Worm (Caenorhabditis elegans) whole organism, L3 larva: ENCODE measurements around the gene ceh-22.

Source experiments
- ZK546.5 ChIP-seq: sonication (generic microtip); optimal IDR thresholded peaks from 2 replicates; lab custom pipeline; 2017; ENCODE audit warnings: missing biosample characterization, missing genetic modification characterization
- ama-1 ChIP-seq: fragments of 150-350 bp; optimal IDR thresholded peaks from 2 replicates; lab custom pipeline; 2018
- ceh-82 ChIP-seq: fragments of 150-350 bp; optimal IDR thresholded peaks from 2 replicates; lab custom pipeline; 2014; ENCODE audit warnings: missing biosample characterization, missing genetic modification characterization
- elt-2 ChIP-seq: sonication (generic microtip); optimal IDR thresholded peaks from 2 replicates; lab custom pipeline; 2016; ENCODE audit warnings: missing genetic modification reagents, mild to moderate bottlenecking, missing genetic modification characterization, missing compliant biosample characterization
- elt-3 ChIP-seq, 3 experiments: fragments of 150-350 bp in 1 of 3; sonication (generic microtip) in 2 of 3; optimal IDR thresholded peaks; 2 replicates in 2 of 3; 4 replicates in 1 of 3; lab custom pipeline; 2014 to 2017; ENCODE audit warnings: missing biosample characterization in 3 of 3, missing genetic modification characterization in 3 of 3
- fkh-10 ChIP-seq: sonication (generic microtip); optimal IDR thresholded peaks from 2 replicates; lab custom pipeline; 2017; ENCODE audit warnings: missing biosample characterization, missing genetic modification reagents, missing genetic modification characterization
- jun-1 ChIP-seq: fragments of 150-350 bp; optimal IDR thresholded peaks from 2 replicates; lab custom pipeline; 2014; ENCODE audit warnings: missing biosample characterization, missing genetic modification reagents, missing genetic modification characterization
- mdl-1 ChIP-seq: fragments of 150-350 bp; optimal IDR thresholded peaks from 2 replicates; lab custom pipeline; 2014; ENCODE audit warnings: missing biosample characterization, missing genetic modification characterization
- nfya-1 ChIP-seq: sonication (generic microtip); optimal IDR thresholded peaks from 2 replicates; lab custom pipeline; 2017; ENCODE audit warnings: missing genetic modification characterization, mild to moderate bottlenecking, missing compliant biosample characterization, antibody characterized with exemption, moderate library complexity; ENCODE audit not compliant: insufficient read depth
- nhr-237 ChIP-seq: fragments of 150-350 bp; optimal IDR thresholded peaks from 2 replicates; lab custom pipeline; 2014; ENCODE audit warnings: missing biosample characterization, missing genetic modification characterization
- nhr-76 ChIP-seq: fragments of 150-350 bp; sonication (generic microtip); optimal IDR thresholded peaks from 5 replicates; lab custom pipeline; 2014; ENCODE audit warnings: missing biosample characterization, missing genetic modification characterization
- pqm-1 ChIP-seq: fragments of 150-350 bp; optimal IDR thresholded peaks from 2 replicates; lab custom pipeline; 2017; ENCODE audit warnings: missing biosample characterization, missing genetic modification characterization, inconsistent platforms
- skn-1 ChIP-seq: fragments of 150-350 bp; optimal IDR thresholded peaks from 2 replicates; lab custom pipeline; 2014; ENCODE audit warnings: missing biosample characterization, missing genetic modification characterization
- unc-62 ChIP-seq: fragments of 150-350 bp; sonication (generic microtip); optimal IDR thresholded peaks from 4 replicates; lab custom pipeline; 2014; ENCODE audit warnings: missing biosample characterization, missing genetic modification reagents, missing genetic modification characterization

- TF ChIP-seq ama-1 (lab: Kevin White, UChicago) (no peak), mdl-1 (tag; lab: Kevin White, UChicago) (peak; percentile 63), elt-2 (tag; lab: Kevin White, UChicago) (no peak), elt-3 (tag; optimal IDR thresholded peaks at IDR 0.05; lab: Kevin White, UChicago) (peak in 1 of 3 experiments; percentile 70), nhr-237 (tag; lab: Kevin White, UChicago) (no peak), ZK546.5 (tag; lab: Kevin White, UChicago) (no peak), nhr-76 (tag; lab: Kevin White, UChicago) (no peak), unc-62 (GFP tag; lab: Kevin White, UChicago) (no peak), fkh-10 (GFP tag; lab: Kevin White, UChicago) (no peak), jun-1 (tag; lab: Kevin White, UChicago) (peak; percentile 57), pqm-1 (no peak), ceh-82 (tag; lab: Kevin White, UChicago) (no peak), nfya-1 (no peak), skn-1 (tag; lab: Kevin White, UChicago) (peak; percentile 5)
Measured at ce11 chrV:10716865-10717713, 45.4 kb downstream of the ceh-22 start.
